Worm (Caenorhabditis elegans) whole organism, young adult: ENCODE measurements around the gene fbxb-90.

Experiments
- B0035.1 ChIP-seq: sonication (generic microtip); optimal IDR thresholded peaks from 2 replicates; lab custom pipeline; 2016; ENCODE audit warnings: missing genetic modification characterization, mild to moderate bottlenecking, missing compliant biosample characterization, missing genotype, missing genetic modification reagents
- B0261.1 ChIP-seq: sonication (generic microtip); optimal IDR thresholded peaks from 2 replicates; lab custom pipeline; 2016; ENCODE audit warnings: mild to moderate bottlenecking, missing genetic modification characterization, moderate library complexity, missing compliant biosample characterization
- C06A6.2 ChIP-seq: fragments of 200-800 bp; sonication (Bioruptor generic); conservative IDR thresholded peaks from 2 replicates; pipeline ENCODE4 v1.3.6; 2022; ENCODE audit warnings: missing genetic modification characterization, missing compliant biosample characterization
- C17E4.6 ChIP-seq: fragments of 200-800 bp; sonication (Bioruptor generic); IDR thresholded peaks from 2 replicates; pipeline ENCODE4 v1.3.6; 2022; ENCODE audit warnings: missing genetic modification reagents, missing genetic modification characterization, missing compliant biosample characterization
- Y53F4B.3 ChIP-seq: fragments of 200-800 bp; sonication (Bioruptor generic); IDR thresholded peaks from 2 replicates; pipeline ENCODE4 v1.3.6; 2022; ENCODE audit warnings: missing genetic modification reagents, missing genetic modification characterization, missing compliant biosample characterization
- aptf-3 ChIP-seq: fragments of 200-800 bp; sonication (Bioruptor generic); IDR thresholded peaks from 2 replicates; pipeline ENCODE4 v1.3.6; 2022; ENCODE audit warnings: missing genetic modification characterization, missing compliant biosample characterization
- atf-7 ChIP-seq: sonication (generic microtip); optimal IDR thresholded peaks from 2 replicates; lab custom pipeline; 2017; ENCODE audit warnings: mild to moderate bottlenecking, missing genetic modification characterization, missing compliant biosample characterization
- attf-6 ChIP-seq: fragments of 200-800 bp; sonication (Bioruptor generic); IDR thresholded peaks from 2 replicates; pipeline ENCODE4 v1.3.6; 2022; ENCODE audit warnings: missing genetic modification reagents, missing genetic modification characterization, missing compliant biosample characterization
- ccch-3 ChIP-seq: fragments of 200-800 bp; sonication (Bioruptor generic); optimal IDR thresholded peaks from 2 replicates; lab custom pipeline; 2018; ENCODE audit warnings: mild to moderate bottlenecking, missing genetic modification characterization, missing compliant biosample characterization
- ceh-100 ChIP-seq: fragments of 200-800 bp; sonication (Bioruptor generic); IDR thresholded peaks from 2 replicates; pipeline ENCODE4 v1.3.6; 2022; ENCODE audit warnings: missing genetic modification reagents, missing genetic modification characterization, missing compliant biosample characterization
- ceh-40 ChIP-seq: fragments of 200-800 bp; sonication (Bioruptor generic); IDR thresholded peaks from 2 replicates; pipeline ENCODE4 v1.3.6; 2022; ENCODE audit warnings: missing genetic modification characterization, missing compliant biosample characterization
- ceh-58 ChIP-seq: fragments of 200-800 bp; sonication (Bioruptor generic); IDR thresholded peaks from 2 replicates; pipeline ENCODE4 v1.3.6; 2022; ENCODE audit warnings: missing genetic modification characterization, missing compliant biosample characterization
- dox-1 ChIP-seq: fragments of 200-800 bp; sonication (Bioruptor generic); IDR thresholded peaks from 2 replicates; pipeline ENCODE4 v1.3.6; 2022; ENCODE audit warnings: missing genetic modification reagents, missing genetic modification characterization, missing compliant biosample characterization
- dpl-1 ChIP-seq: fragments of 150-350 bp; optimal IDR thresholded peaks from 2 replicates; lab custom pipeline; 2014; ENCODE audit warnings: missing biosample characterization, missing genetic modification reagents, missing genetic modification characterization
- efl-1 ChIP-seq: fragments of 150-350 bp; optimal IDR thresholded peaks from 2 replicates; lab custom pipeline; 2014; ENCODE audit warnings: missing biosample characterization, missing genetic modification reagents, missing genetic modification characterization
- ekl-4 ChIP-seq: fragments of 200-800 bp; sonication (Bioruptor generic); IDR thresholded peaks from 2 replicates; pipeline ENCODE4 v1.3.6; 2022; ENCODE audit warnings: missing genetic modification reagents, missing genetic modification characterization, missing compliant biosample characterization
- ets-4 ChIP-seq: fragments of 200-800 bp; sonication (Bioruptor generic); optimal IDR thresholded peaks from 2 replicates; lab custom pipeline; 2018; ENCODE audit warnings: mild to moderate bottlenecking, missing genetic modification characterization, missing compliant biosample characterization
- him-1 ChIP-seq: sonication (generic microtip); optimal IDR thresholded peaks from 2 replicates; lab custom pipeline; 2016; ENCODE audit warnings: missing genotype, missing genetic modification reagents, missing genetic modification characterization, missing compliant biosample characterization
- hlh-12 ChIP-seq: sonication (generic microtip); optimal IDR thresholded peaks from 2 replicates; lab custom pipeline; 2016; ENCODE audit warnings: missing genetic modification characterization, missing compliant biosample characterization
- hmg-1.2 ChIP-seq: fragments of 200-800 bp; sonication (Bioruptor generic); IDR thresholded peaks from 2 replicates; pipeline ENCODE4 v1.3.6; 2022; ENCODE audit warnings: missing genetic modification reagents, missing genetic modification characterization, missing compliant biosample characterization
- let-526 ChIP-seq: fragments of 200-800 bp; sonication (Bioruptor generic); IDR thresholded peaks from 2 replicates; pipeline ENCODE4 v1.3.6; 2022; ENCODE audit warnings: missing genetic modification reagents, missing genetic modification characterization, missing compliant biosample characterization
- let-607 ChIP-seq, 2 experiments: fragments of 200-800 bp in 1 of 2; sonication (Bioruptor generic) in 1 of 2; sonication (generic microtip) in 1 of 2; optimal IDR thresholded peaks; 2 replicates each; lab custom pipeline; 2016 to 2018; ENCODE audit warnings: mild to moderate bottlenecking in 2 of 2, missing compliant biosample characterization in 2 of 2, missing genetic modification characterization in 2 of 2, moderate library complexity in 2 of 2, missing genotype in 1 of 2
- lin-54 ChIP-seq: fragments of 200-800 bp; sonication (Bioruptor generic); optimal IDR thresholded peaks from 2 replicates; lab custom pipeline; 2018; ENCODE audit warnings: mild to moderate bottlenecking, missing genetic modification characterization, missing compliant biosample characterization
- lsl-1 ChIP-seq: fragments of 200-800 bp; sonication (Bioruptor generic); optimal IDR thresholded peaks from 2 replicates; lab custom pipeline; 2018; ENCODE audit warnings: mild to moderate bottlenecking, missing genetic modification characterization, moderate library complexity, missing compliant biosample characterization
- lsy-27 ChIP-seq: sonication (generic microtip); optimal IDR thresholded peaks from 2 replicates; lab custom pipeline; 2017; ENCODE audit warnings: missing genetic modification characterization, mild to moderate bottlenecking, missing compliant biosample characterization, antibody characterized with exemption, missing genotype, borderline replicate concordance; ENCODE audit not compliant: insufficient read depth
- mel-28 ChIP-seq: sonication (generic microtip); optimal IDR thresholded peaks from 2 replicates; lab custom pipeline; 2016; ENCODE audit warnings: borderline replicate concordance, mild to moderate bottlenecking, missing genetic modification characterization, missing compliant biosample characterization
- mxl-1 ChIP-seq: sonication (generic microtip); optimal IDR thresholded peaks from 2 replicates; lab custom pipeline; 2016; ENCODE audit warnings: missing genetic modification characterization, missing compliant biosample characterization
- nfya-1 ChIP-seq: sonication (generic microtip); optimal IDR thresholded peaks from 2 replicates; lab custom pipeline; 2017; ENCODE audit warnings: antibody characterized with exemption, missing compliant biosample characterization, missing genetic modification characterization, borderline replicate concordance; ENCODE audit not compliant: insufficient read depth
- nfya-2 ChIP-seq: fragments of 200-800 bp; sonication (Bioruptor generic); IDR thresholded peaks from 2 replicates; pipeline ENCODE4 v1.3.6; 2022; ENCODE audit warnings: missing genetic modification reagents, missing genetic modification characterization, missing compliant biosample characterization
- nfyb-1 ChIP-seq: fragments of 200-800 bp; sonication (Bioruptor generic); IDR thresholded peaks from 2 replicates; pipeline ENCODE4 v1.3.6; 2022; ENCODE audit warnings: missing genetic modification reagents, missing genetic modification characterization, missing compliant biosample characterization
- nhr-120 ChIP-seq: fragments of 200-800 bp; sonication (Bioruptor generic); IDR thresholded peaks from 2 replicates; pipeline ENCODE4 v1.3.6; 2022; ENCODE audit warnings: missing genetic modification characterization, missing compliant biosample characterization
- pha-4 ChIP-seq: fragments of 150-350 bp; sonication (generic microtip); optimal IDR thresholded peaks from 2 replicates; lab custom pipeline; 2014; ENCODE audit warnings: missing biosample characterization, missing genetic modification reagents, missing genetic modification characterization
- rcor-1 ChIP-seq: fragments of 200-800 bp; sonication (Bioruptor generic); IDR thresholded peaks from 2 replicates; pipeline ENCODE4 v1.3.6; 2022; ENCODE audit warnings: missing genetic modification reagents, missing genetic modification characterization, missing compliant biosample characterization
- rec-8 ChIP-seq, 2 experiments: sonication (generic microtip); optimal IDR thresholded peaks; 2 replicates each; lab custom pipeline; 2016; ENCODE audit warnings: mild to moderate bottlenecking in 2 of 2, missing genetic modification characterization in 2 of 2, missing genetic modification reagents in 2 of 2, missing genotype in 2 of 2, missing biosample characterization in 1 of 2, missing compliant biosample characterization in 1 of 2, moderate library complexity in 1 of 2
- snpc-3.4 ChIP-seq: sonication (generic microtip); optimal IDR thresholded peaks from 2 replicates; lab custom pipeline; 2017; ENCODE audit warnings: missing genetic modification characterization, mild to moderate bottlenecking, missing compliant biosample characterization, antibody characterized with exemption, moderate library complexity, missing genotype, missing genetic modification reagents
- sptf-2 ChIP-seq: fragments of 200-800 bp; sonication (Bioruptor generic); optimal IDR thresholded peaks from 2 replicates; lab custom pipeline; 2018; ENCODE audit warnings: mild to moderate bottlenecking, missing genetic modification characterization, missing compliant biosample characterization
- tlf-1 ChIP-seq: fragments of 200-800 bp; sonication (Bioruptor generic); optimal IDR thresholded peaks from 2 replicates; lab custom pipeline; 2018; ENCODE audit warnings: mild to moderate bottlenecking, missing genetic modification characterization, missing compliant biosample characterization
- zfh-2 ChIP-seq: fragments of 200-800 bp; sonication (Bioruptor generic); conservative IDR thresholded peaks from 2 replicates; pipeline ENCODE4 v1.3.6; 2022; ENCODE audit warnings: missing genetic modification reagents, missing genetic modification characterization, missing compliant biosample characterization
- ztf-6 ChIP-seq: fragments of 200-800 bp; sonication (Bioruptor generic); IDR thresholded peaks from 2 replicates; pipeline ENCODE4 v1.3.6; 2022; ENCODE audit warnings: missing genetic modification reagents, missing genetic modification characterization, missing compliant biosample characterization

Gene fbxb-90

ce11 chrII:3727996-3728395 is 20.6 kb downstream of the fbxb-90 start, which contains the start of gene C46E10.8:
C46E10.8 (minus strand) TSS chrII:3728096.
- TF ChIP-seq ceh-40 (GFP tag; lab: Robert Waterston, UW) (no peak), dpl-1 (GFP tag; lab: Kevin White, UChicago) (no peak), C06A6.2 (GFP tag; lab: Robert Waterston, UW) (no peak), ztf-6 (GFP tag; lab: Robert Waterston, UW) (no peak), dox-1 (GFP tag; lab: Robert Waterston, UW) (no peak), hlh-12 (tag; lab: Kevin White, UChicago) (no peak), let-526 (GFP tag; lab: Robert Waterston, UW) (no peak)
- TF ChIP-seq, all 124 proteins: peak for 0

ce11 chrII:3724175-3724715 is 24.4 kb downstream of the fbxb-90 start, which contains the start of gene C46E10.1:
C46E10.1 (plus strand) TSS chrII:3724225.
- no peak for TF ChIP-seq nfya-1 (tag; lab: Kevin White, UChicago)
- no peak for TF ChIP-seq lin-54 (GFP tag; lab: Kevin White, UChicago)
- no peak for TF ChIP-seq ccch-3 (GFP tag; lab: Kevin White, UChicago)
- TF ChIP-seq sptf-2 (GFP tag; lab: Kevin White, UChicago) = no peak
- no peak for TF ChIP-seq attf-6 (GFP tag; lab: Robert Waterston, UW)
- TF ChIP-seq B0261.1 (tag; lab: Kevin White, UChicago) = no peak
- TF ChIP-seq lsl-1 = no peak
- TF ChIP-seq ekl-4 (GFP tag; lab: Robert Waterston, UW) = no peak
- no peak for TF ChIP-seq ceh-100 (GFP tag; lab: Robert Waterston, UW)
- no peak for TF ChIP-seq ceh-58 (GFP tag; lab: Robert Waterston, UW)
- no peak for TF ChIP-seq let-526 (GFP tag; lab: Robert Waterston, UW)

- TF ChIP-seq B0035.1 (tag; lab: Kevin White, UChicago) (no peak), hmg-1.2 (GFP tag; lab: Robert Waterston, UW) (no peak), pha-4 (tag; lab: Kevin White, UChicago) (no peak), aptf-3 (GFP tag; lab: Robert Waterston, UW) (no peak), mxl-1 (tag; lab: Kevin White, UChicago) (no peak), rcor-1 (no peak), him-1 (tag; lab: Kevin White, UChicago) (no peak)
Measured at ce11 chrII:3721016-3721415, 27.6 kb downstream of the fbxb-90 start, which contains the start of gene C46E10.3. C46E10.3 (plus strand) TSS chrII:3721316.

ce11 chrII:3716961-3717360 is 31.7 kb downstream of the fbxb-90 start, which contains the start of gene fbxc-52:
fbxc-52 (plus strand) TSS chrII:3717261.
- TF ChIP-seq lsl-1 (no peak), C17E4.6 (GFP tag; lab: Robert Waterston, UW) (no peak), lsy-27 (no peak), hmg-1.2 (GFP tag; lab: Robert Waterston, UW) (no peak), nfyb-1 (0 out of 2 replicates have a peak, but pooled peaks have one; percentile 11), ets-4 (no peak), nhr-120 (GFP tag; lab: Robert Waterston, UW) (no peak), mel-28 (tag; lab: Kevin White, UChicago) (no peak), let-526 (GFP tag; lab: Robert Waterston, UW) (no peak)

ce11 chrII:3716455-3716854 is 32.2 kb downstream of the fbxb-90 start, which contains the start of gene srh-99:
srh-99 (minus strand) TSS chrII:3716555.
- no peak for TF ChIP-seq tlf-1 (GFP tag; lab: Kevin White, UChicago)
- TF ChIP-seq let-607 (tag; optimal IDR thresholded peaks at IDR 0.05; lab: Kevin White, UChicago) = no peak
- TF ChIP-seq mel-28 (tag; lab: Kevin White, UChicago) = no peak
- no peak for TF ChIP-seq C17E4.6 (GFP tag; lab: Robert Waterston, UW)
- no peak for TF ChIP-seq efl-1 (GFP tag; lab: Kevin White, UChicago)
- no peak for TF ChIP-seq rec-8 (tag; optimal IDR thresholded peaks at IDR 0.05; lab: Kevin White, UChicago)
- TF ChIP-seq Y53F4B.3 = no peak
- no peak for TF ChIP-seq atf-7 (tag; lab: Kevin White, UChicago)
- TF ChIP-seq nfya-2 = no peak
- TF ChIP-seq snpc-3.4 (tag; lab: Kevin White, UChicago) = no peak
- TF ChIP-seq zfh-2 = no peak
- TF ChIP-seq, all 124 proteins: peak for 0
